Worm (Caenorhabditis elegans) whole organism, mixed stage, embryonic: ENCODE measurements around the gene T04F3.5.

Experiments used
- blmp-1 ChIP-seq: fragments of 150-350 bp; optimal IDR thresholded peaks from 2 replicates; lab custom pipeline; 2014; ENCODE audit warnings: missing biosample characterization, missing genetic modification characterization
- ceh-43 ChIP-seq: fragments of 200-800 bp; sonication (Bioruptor generic); optimal IDR thresholded peaks from 2 replicates; lab custom pipeline; 2018; ENCODE audit warnings: mild to moderate bottlenecking, missing genetic modification characterization, moderate library complexity, missing compliant biosample characterization
- elt-1 ChIP-seq: sonication (generic microtip); optimal IDR thresholded peaks from 2 replicates; lab custom pipeline; 2017; ENCODE audit warnings: missing genetic modification characterization, mild to moderate bottlenecking, missing compliant biosample characterization, antibody characterized with exemption, moderate library complexity, borderline replicate concordance; ENCODE audit not compliant: insufficient read depth
- ham-2 ChIP-seq: fragments of 200-800 bp; sonication (Bioruptor generic); optimal IDR thresholded peaks from 2 replicates; lab custom pipeline; 2018; ENCODE audit warnings: mild to moderate bottlenecking, missing genetic modification characterization, missing compliant biosample characterization
- lin-13 ChIP-seq: fragments of 150-350 bp; optimal IDR thresholded peaks from 2 replicates; lab custom pipeline; 2014; ENCODE audit warnings: missing biosample characterization, missing genetic modification characterization
- lsy-2 ChIP-seq: fragments of 150-350 bp; optimal IDR thresholded peaks from 2 replicates; lab custom pipeline; 2014; ENCODE audit warnings: missing biosample characterization, missing genetic modification characterization
- nhr-12 ChIP-seq: fragments of 150-350 bp; optimal IDR thresholded peaks from 2 replicates; lab custom pipeline; 2014; ENCODE audit warnings: missing biosample characterization, missing genetic modification characterization
- snpc-4 ChIP-seq: fragments of 150-350 bp; optimal IDR thresholded peaks from 2 replicates; lab custom pipeline; 2014; ENCODE audit warnings: missing biosample characterization, missing genetic modification characterization
- unc-62 ChIP-seq: fragments of 150-350 bp; optimal IDR thresholded peaks from 2 replicates; lab custom pipeline; 2014; ENCODE audit warnings: missing biosample characterization, missing genetic modification reagents, missing genetic modification characterization
- zip-8 ChIP-seq: fragments of 150-350 bp; optimal IDR thresholded peaks from 2 replicates; lab custom pipeline; 2014; ENCODE audit warnings: missing biosample characterization, missing genetic modification characterization

DNA sequence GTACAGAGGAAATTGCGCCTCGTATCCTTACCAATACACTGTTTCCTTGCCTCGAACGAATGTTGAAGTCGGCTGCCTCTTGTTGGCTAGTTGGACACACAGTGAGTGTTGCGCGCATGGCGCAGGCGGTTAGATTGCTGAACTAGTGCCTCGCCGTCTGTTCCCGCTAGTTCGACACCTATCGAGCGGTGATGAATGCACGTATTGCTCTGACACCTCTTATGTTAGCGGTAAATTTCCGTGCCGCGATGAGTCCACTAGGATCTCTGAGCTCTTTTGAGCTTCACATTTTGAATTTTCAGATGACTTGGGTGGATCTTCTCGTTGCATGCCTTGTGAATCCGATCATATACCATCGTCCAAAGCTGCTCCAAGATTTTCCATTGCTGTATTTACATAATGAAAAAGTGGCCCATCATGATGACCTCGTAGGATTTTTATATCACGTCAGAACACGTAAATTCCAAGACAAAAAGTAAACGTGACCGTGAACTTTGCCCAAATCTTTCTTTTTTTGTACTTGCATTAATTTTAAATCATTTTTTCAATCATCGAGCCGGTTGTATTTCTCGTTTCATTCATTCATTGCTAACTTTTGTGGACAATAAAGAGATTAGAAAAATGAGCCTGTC, 22.5 kb downstream of the T04F3.5 start, which contains the start of gene F55A11.11:
- TF ChIP-seq blmp-1 (tag; lab: Kevin White, UChicago), result no peak
- TF ChIP-seq lin-13 (tag; lab: Kevin White, UChicago), result peak; percentile 83
- peak; percentile 92 for TF ChIP-seq ceh-43
- TF ChIP-seq elt-1 (tag; lab: Kevin White, UChicago), result peak; percentile 17
- TF ChIP-seq zip-8, result no peak
- peak; percentile 73 for TF ChIP-seq unc-62
- TF ChIP-seq snpc-4, result no peak
- peak; percentile 85 for TF ChIP-seq nhr-12 (tag; lab: Kevin White, UChicago)
- TF ChIP-seq lsy-2, result peak; percentile 28
- TF ChIP-seq ham-2 (GFP tag; lab: Kevin White, UChicago), result peak; percentile 98
